Fruit fly (Drosophila melanogaster): ENCODE data around the gene Alg10.

Alg10 gene

dm6 chr3L:11155380-11155779 lies 9.4 kb upstream of the Alg10 start (continued):
- TF ChIP-seq CG10543 (GFP tag; optimal IDR thresholded peaks at IDR 0.05) (no peak), Usf (GFP tag; optimal IDR thresholded peaks at IDR 0.05) (no peak), gsb-n (tag; optimal IDR thresholded peaks at IDR 0.05) (no peak), dm (GFP tag; optimal IDR thresholded peaks at IDR 0.05) (no peak), ab (GFP tag; optimal IDR thresholded peaks at IDR 0.05) (no peak)

- TF ChIP-seq Fer3 (tag; optimal IDR thresholded peaks at IDR 0.05) (peak; percentile 62), emc (GFP tag; optimal IDR thresholded peaks at IDR 0.05) (no peak), chinmo (GFP tag; IDR thresholded peaks at IDR 0.05; ENCODE audit: partially characterized antibody) (0 out of 4 replicates have a peak, but pooled peaks have one; percentile 40), CG16779 (GFP tag; IDR thresholded peaks at IDR 0.05) (peak; percentile 38; the same call in 1 of the 2 replicates), Med (GFP tag) (peak; percentile 93), BtbVII (GFP tag; optimal IDR thresholded peaks at IDR 0.05) (peak; percentile 79), crp (GFP tag; optimal IDR thresholded peaks at IDR 0.05) (peak; percentile 58 to 92), Dad (GFP tag; optimal IDR thresholded peaks at IDR 0.05) (peak; percentile 21), MBD-R2 (GFP tag; IDR thresholded peaks at IDR 0.05) (peak; percentile 76), bigmax (GFP tag; optimal IDR thresholded peaks at IDR 0.05) (peak; percentile 41), gcm2 (GFP tag; optimal IDR thresholded peaks at IDR 0.05) (peak; percentile 3), vvl (GFP tag; IDR thresholded peaks at IDR 0.05) (0 out of 2 replicates have a peak, but pooled peaks have one; percentile 30), sisA (GFP tag; IDR thresholded peaks at IDR 0.05) (no peak), CG17568 (GFP tag; optimal IDR thresholded peaks at IDR 0.05) (no peak), CG34422 (GFP tag; IDR thresholded peaks at IDR 0.05) (peak; percentile 61; the same call in 1 of the 3 replicates), pnt (GFP tag; optimal IDR thresholded peaks at IDR 0.05) (no peak), CG3995 (GFP tag; optimal IDR thresholded peaks at IDR 0.05) (peak; percentile 68), dpn (GFP tag; optimal IDR thresholded peaks at IDR 0.05) (peak; percentile 9 to 57), CG18764 (GFP tag; optimal IDR thresholded peaks at IDR 0.05) (peak; percentile 28), CG6854 (GFP tag; optimal IDR thresholded peaks at IDR 0.05) (peak; percentile 65), Bgb (GFP tag; IDR thresholded peaks at IDR 0.05; ENCODE audit: partially characterized antibody) (peak; percentile 24; the same call in 1 of the 2 replicates), Hr78 (GFP tag; optimal IDR thresholded peaks at IDR 0.05) (peak in 1 of 2 experiments; percentile 78), ase (GFP tag; IDR thresholded peaks at IDR 0.05) (0 out of 3 replicates have a peak, but pooled peaks have one; percentile 19), CG1603 (tag; optimal IDR thresholded peaks at IDR 0.05) (peak; percentile 57), phol (tag; optimal IDR thresholded peaks at IDR 0.05) (peak; percentile 37), Antp (GFP tag; optimal IDR thresholded peaks at IDR 0.05) (peak; percentile 4), CrebB (tag; optimal IDR thresholded peaks at IDR 0.05) (peak; percentile 73), Sin3A (optimal IDR thresholded peaks at IDR 0.05) (peak; percentile 59), ATbp (GFP tag; optimal IDR thresholded peaks at IDR 0.05) (peak; percentile 46), CG4854 (GFP tag; optimal IDR thresholded peaks at IDR 0.05) (peak; percentile 35), CG42726 (GFP tag; IDR thresholded peaks at IDR 0.05; ENCODE audit: partially characterized antibody) (no peak), nmo (GFP tag; optimal IDR thresholded peaks at IDR 0.05) (peak; percentile 45), CG12155 (GFP tag; optimal IDR thresholded peaks at IDR 0.05) (no peak), bab2 (GFP tag; optimal IDR thresholded peaks at IDR 0.05) (peak; percentile 18), Nf-YC (tag; optimal IDR thresholded peaks at IDR 0.05) (no peak), stc (GFP tag; IDR thresholded peaks at IDR 0.05) (peak; percentile 30; the same call in 1 of the 2 replicates), Dip3 (GFP tag; optimal IDR thresholded peaks at IDR 0.05) (peak; percentile 12), shn (GFP tag; optimal IDR thresholded peaks at IDR 0.05) (peak; percentile 36), CG15514 (GFP tag; optimal IDR thresholded peaks at IDR 0.05) (peak; percentile 78), CG11247 (GFP tag; IDR thresholded peaks at IDR 0.05) (0 out of 2 replicates have a peak, but pooled peaks have one; percentile 32), CG17912 (GFP tag; optimal IDR thresholded peaks at IDR 0.05) (peak; percentile 45)
These were observed 4.8 kb downstream of the Alg10 start, which contains the start of the genes wls and Adck5 for dm6 chr3L:11169299-11170181. TSS of gene wls (minus strand) at chr3L:11169625. TSS of gene Adck5 (plus strand) at chr3L:11169817.

Data from whole organism, embryonic.